Worm (Caenorhabditis elegans) whole organism, midembryonic: ENCODE data around the gene cah-5.

ENCODE experiments used
- T22C8.4 ChIP-seq: fragments of 200-800 bp; sonication (Bioruptor generic); IDR thresholded peaks from 2 replicates; pipeline ENCODE4 v1.3.6; 2022; ENCODE audit warnings: missing genetic modification characterization, missing compliant biosample characterization
- cog-1 ChIP-seq: sonication (generic microtip); optimal IDR thresholded peaks from 2 replicates; lab custom pipeline; 2016; ENCODE audit warnings: missing genetic modification characterization, missing compliant biosample characterization
- flt-1 ChIP-seq: fragments of 200-800 bp; sonication (Bioruptor generic); IDR thresholded peaks from 2 replicates; pipeline ENCODE4 v1.3.6; 2022; ENCODE audit warnings: missing genetic modification characterization, missing compliant biosample characterization
- klf-2 ChIP-seq: fragments of 200-800 bp; sonication (Bioruptor generic); conservative IDR thresholded peaks from 2 replicates; pipeline ENCODE4 v1.3.6; 2022; ENCODE audit warnings: missing genetic modification reagents, missing genetic modification characterization, missing compliant biosample characterization
- med-1 ChIP-seq: sonication (generic microtip); optimal IDR thresholded peaks from 2 replicates; lab custom pipeline; 2017; ENCODE audit warnings: missing genetic modification characterization, mild to moderate bottlenecking, missing compliant biosample characterization, antibody characterized with exemption, missing genetic modification reagents; ENCODE audit not compliant: insufficient read depth
- ref-1 ChIP-seq: fragments of 200-800 bp; sonication (Bioruptor generic); conservative IDR thresholded peaks from 2 replicates; pipeline ENCODE4 v1.3.6; 2022; ENCODE audit warnings: missing genetic modification reagents, missing genetic modification characterization, missing compliant biosample characterization
- tab-1 ChIP-seq: fragments of 200-800 bp; sonication (Bioruptor generic); IDR thresholded peaks from 2 replicates; pipeline ENCODE4 v1.3.6; 2022; ENCODE audit warnings: missing genetic modification characterization, missing compliant biosample characterization
- ztf-23 ChIP-seq: fragments of 200-800 bp; sonication (Bioruptor generic); IDR thresholded peaks from 2 replicates; pipeline ENCODE4 v1.3.6; 2022; ENCODE audit warnings: missing genetic modification reagents, missing genetic modification characterization, missing compliant biosample characterization
- ztf-29 ChIP-seq: fragments of 200-800 bp; sonication (Bioruptor generic); IDR thresholded peaks from 2 replicates; pipeline ENCODE4 v1.3.6; 2022; ENCODE audit warnings: missing genetic modification reagents, missing genetic modification characterization, missing compliant biosample characterization

Gene cah-5

DNA sequence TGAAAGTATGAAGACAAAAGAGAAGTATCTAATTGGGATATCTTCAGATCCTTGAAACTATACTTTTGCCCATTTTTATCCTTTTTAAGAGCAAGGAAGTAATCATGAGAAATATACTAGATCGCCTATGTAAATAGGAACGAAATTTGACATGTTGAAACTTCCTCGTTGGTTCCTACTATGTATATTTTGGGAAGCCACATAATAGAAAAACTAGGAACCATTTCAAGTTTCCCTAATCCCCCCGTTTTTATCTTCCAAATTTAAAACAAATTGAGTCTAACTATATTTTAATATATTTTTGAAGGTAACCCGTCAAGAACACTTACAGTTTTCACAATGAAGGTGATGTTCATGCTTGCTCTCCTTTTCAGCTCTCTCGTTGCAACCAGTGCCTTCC is 9.0 kb downstream of the cah-5 start, which contains the start of gene flp-26:
flp-26 (plus strand) TSS at position 301 of the 400 bp plus-strand sequence.
- TF ChIP-seq tab-1 (no peak), ztf-23 (GFP tag; lab: Robert Waterston, UW) (no peak), ztf-29 (GFP tag; lab: Robert Waterston, UW) (no peak), klf-2 (GFP tag; lab: Robert Waterston, UW) (no peak), T22C8.4 (no peak), cog-1 (tag; lab: Kevin White, UChicago) (no peak), ref-1 (GFP tag; lab: Robert Waterston, UW) (no peak), flt-1 (GFP tag; lab: Robert Waterston, UW) (no peak), med-1 (GFP tag; lab: Kevin White, UChicago) (no peak)

DNA sequence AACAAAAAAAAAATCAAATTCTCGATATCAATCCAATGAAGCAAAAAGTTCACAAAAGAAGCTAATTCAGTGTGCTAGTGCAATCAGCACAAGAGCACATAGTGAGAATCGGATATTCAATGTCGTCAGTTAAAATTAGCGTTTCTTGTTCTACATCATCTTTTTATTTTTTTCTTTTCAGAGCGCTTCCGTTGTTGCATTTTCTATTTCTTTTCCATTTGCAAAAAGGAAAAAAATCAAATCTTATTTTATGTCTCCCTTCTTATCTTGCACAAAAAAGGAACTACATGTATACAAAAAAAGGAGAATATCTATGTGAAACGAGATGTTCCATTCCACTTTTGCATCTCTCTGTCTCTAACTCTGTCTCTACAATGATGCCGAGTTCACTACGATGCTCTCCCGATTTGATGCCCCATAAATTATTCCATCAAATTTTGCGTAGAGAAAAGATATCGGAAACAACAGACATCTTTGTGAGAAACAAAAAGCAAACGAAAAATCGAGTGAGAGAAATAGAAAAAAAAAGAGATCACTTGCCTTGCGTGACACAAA is 14.0 kb downstream of the cah-5 start:
- TF ChIP-seq cog-1 (tag; lab: Kevin White, UChicago) (no peak), ref-1 (GFP tag; lab: Robert Waterston, UW) (no peak), klf-2 (GFP tag; lab: Robert Waterston, UW) (no peak), T22C8.4 (no peak), ztf-23 (GFP tag; lab: Robert Waterston, UW) (no peak), tab-1 (no peak), flt-1 (GFP tag; lab: Robert Waterston, UW) (no peak), med-1 (GFP tag; lab: Kevin White, UChicago) (no peak), ztf-29 (GFP tag; lab: Robert Waterston, UW) (no peak)

DNA sequence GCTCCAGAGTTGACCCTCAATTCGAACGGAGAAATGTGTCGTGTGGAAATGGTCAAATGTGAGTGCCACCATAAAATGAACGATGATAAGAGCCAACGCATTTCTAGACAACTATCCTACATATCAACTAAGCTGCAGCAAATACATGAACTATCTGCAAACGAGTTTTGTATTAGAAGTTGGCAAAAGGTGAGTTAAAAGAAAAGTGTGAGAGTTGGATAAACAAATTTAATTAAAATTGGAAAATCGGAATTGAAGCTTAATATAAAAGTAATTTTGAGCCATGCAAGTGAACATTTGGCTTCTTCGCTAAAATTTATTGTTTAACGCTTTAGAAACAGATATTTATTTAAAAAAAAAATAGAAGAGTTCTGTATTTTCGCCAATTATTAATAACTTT is 16.1 kb downstream of the cah-5 start, which contains the start of gene cest-19:
cest-19 (minus strand) TSS at position 101 of the 400 bp plus-strand sequence.
- TF ChIP-seq ztf-29 (GFP tag; lab: Robert Waterston, UW) = no peak
- TF ChIP-seq klf-2 (GFP tag; lab: Robert Waterston, UW) = no peak
- no peak for TF ChIP-seq ztf-23 (GFP tag; lab: Robert Waterston, UW)
- no peak for TF ChIP-seq tab-1
- no peak for TF ChIP-seq flt-1 (GFP tag; lab: Robert Waterston, UW)
- TF ChIP-seq med-1 (GFP tag; lab: Kevin White, UChicago) = no peak
- TF ChIP-seq cog-1 (tag; lab: Kevin White, UChicago) = no peak
- TF ChIP-seq T22C8.4 = no peak
- TF ChIP-seq ref-1 (GFP tag; lab: Robert Waterston, UW) = no peak

DNA sequence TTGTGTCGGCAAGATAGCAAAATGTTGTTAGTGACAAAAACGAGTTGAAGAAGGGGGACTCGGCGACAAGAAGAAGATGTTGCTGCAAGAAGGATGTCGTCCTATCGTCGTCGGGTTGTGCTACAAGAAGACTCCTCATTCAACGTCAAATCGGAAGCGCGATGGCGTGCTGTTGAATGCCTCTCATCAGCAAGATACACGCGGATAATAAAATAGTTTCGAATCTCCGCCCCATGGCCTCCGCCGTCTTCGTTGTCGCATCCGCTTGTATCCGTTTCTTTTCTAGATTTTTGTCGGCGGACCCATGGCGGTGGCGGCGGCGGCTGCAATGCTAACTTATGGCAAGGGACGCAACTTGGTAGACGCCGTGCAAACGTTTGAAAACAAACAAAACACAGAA is 18.2 kb downstream of the cah-5 start:
- TF ChIP-seq ztf-23 (GFP tag; lab: Robert Waterston, UW) (no peak), klf-2 (GFP tag; lab: Robert Waterston, UW) (no peak), med-1 (GFP tag; lab: Kevin White, UChicago) (no peak), tab-1 (no peak), ztf-29 (GFP tag; lab: Robert Waterston, UW) (no peak), T22C8.4 (no peak), ref-1 (GFP tag; lab: Robert Waterston, UW) (no peak), cog-1 (tag; lab: Kevin White, UChicago) (no peak), flt-1 (GFP tag; lab: Robert Waterston, UW) (no peak)

DNA sequence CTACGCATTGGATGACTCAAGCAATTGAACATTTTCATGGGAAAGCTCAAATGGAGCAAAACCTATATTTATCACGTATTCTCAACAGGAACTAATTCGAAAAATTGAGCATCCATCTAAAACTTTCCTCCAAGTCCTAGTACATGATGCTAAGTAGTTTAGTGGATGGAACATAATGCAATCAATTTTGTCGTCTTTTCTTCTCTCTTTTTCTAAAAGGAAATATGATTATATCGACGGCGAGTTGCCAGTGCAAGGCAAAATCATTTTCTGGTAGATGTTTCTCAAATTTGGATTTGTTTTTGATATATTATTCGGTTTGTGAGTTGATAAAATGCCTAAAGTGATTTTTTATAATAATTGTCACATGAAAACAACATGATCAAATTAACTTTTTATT is 20.9 kb downstream of the cah-5 start:
- TF ChIP-seq T22C8.4 (no peak), ztf-23 (GFP tag; lab: Robert Waterston, UW) (no peak), ztf-29 (GFP tag; lab: Robert Waterston, UW) (no peak), ref-1 (GFP tag; lab: Robert Waterston, UW) (no peak), cog-1 (tag; lab: Kevin White, UChicago) (no peak), klf-2 (GFP tag; lab: Robert Waterston, UW) (no peak), flt-1 (GFP tag; lab: Robert Waterston, UW) (no peak), med-1 (GFP tag; lab: Kevin White, UChicago) (no peak), tab-1 (no peak)

DNA sequence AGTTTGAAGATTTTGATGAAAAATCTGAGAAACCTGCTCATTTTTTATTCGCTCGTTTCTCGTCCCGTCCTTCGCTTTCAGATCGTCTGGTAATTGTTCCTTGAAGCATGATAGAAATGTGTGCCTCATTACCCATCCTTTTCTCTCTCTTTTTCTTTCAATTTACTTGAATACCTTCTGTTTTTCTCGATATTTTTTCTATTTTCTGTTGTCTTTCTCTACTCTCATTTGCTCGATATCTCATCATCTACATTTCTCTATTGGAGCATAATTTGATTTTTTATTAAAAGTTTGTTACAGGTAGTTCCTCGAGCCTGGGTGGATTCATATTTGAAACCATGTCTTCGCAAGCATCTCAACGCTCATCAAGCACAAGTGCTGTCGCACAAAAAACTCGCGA is 30.5 kb downstream of the cah-5 start, which contains the start of gene ubc-17:
ubc-17 (plus strand) TSS at position 301 of the 400 bp plus-strand sequence.
- TF ChIP-seq cog-1 (tag; lab: Kevin White, UChicago) (no peak), ref-1 (GFP tag; lab: Robert Waterston, UW) (no peak), T22C8.4 (no peak), klf-2 (GFP tag; lab: Robert Waterston, UW) (no peak), ztf-29 (GFP tag; lab: Robert Waterston, UW) (no peak), flt-1 (GFP tag; lab: Robert Waterston, UW) (no peak), ztf-23 (GFP tag; lab: Robert Waterston, UW) (no peak)

DNA sequence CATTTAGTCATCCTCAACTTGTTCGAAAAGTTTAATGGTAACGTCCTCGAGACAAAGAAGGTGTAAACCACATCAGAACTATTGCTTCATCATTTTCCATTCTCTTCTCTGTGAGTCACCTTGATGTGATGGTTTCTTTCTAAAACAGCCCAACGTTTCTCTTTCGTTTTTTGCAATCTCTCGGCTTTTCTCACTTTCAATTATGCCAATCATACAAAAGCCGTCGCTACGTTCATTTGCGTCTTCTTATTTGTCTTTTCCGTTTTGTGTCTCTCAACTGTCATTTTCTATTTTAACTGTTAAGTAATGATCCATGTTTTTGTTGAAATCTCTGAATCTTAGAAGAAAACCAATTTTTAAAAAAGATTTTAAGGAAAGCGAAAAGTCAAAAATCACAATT is 37.5 kb downstream of the cah-5 start, which contains the start of gene B0403.5:
B0403.5 (plus strand) TSS at position 368 of the 400 bp plus-strand sequence.
- no peak for TF ChIP-seq cog-1 (tag; lab: Kevin White, UChicago)
- TF ChIP-seq T22C8.4 = no peak
- TF ChIP-seq tab-1 = no peak
- TF ChIP-seq ztf-29 (GFP tag; lab: Robert Waterston, UW) = no peak
- no peak for TF ChIP-seq ref-1 (GFP tag; lab: Robert Waterston, UW)
- TF ChIP-seq ztf-23 (GFP tag; lab: Robert Waterston, UW) = no peak

DNA sequence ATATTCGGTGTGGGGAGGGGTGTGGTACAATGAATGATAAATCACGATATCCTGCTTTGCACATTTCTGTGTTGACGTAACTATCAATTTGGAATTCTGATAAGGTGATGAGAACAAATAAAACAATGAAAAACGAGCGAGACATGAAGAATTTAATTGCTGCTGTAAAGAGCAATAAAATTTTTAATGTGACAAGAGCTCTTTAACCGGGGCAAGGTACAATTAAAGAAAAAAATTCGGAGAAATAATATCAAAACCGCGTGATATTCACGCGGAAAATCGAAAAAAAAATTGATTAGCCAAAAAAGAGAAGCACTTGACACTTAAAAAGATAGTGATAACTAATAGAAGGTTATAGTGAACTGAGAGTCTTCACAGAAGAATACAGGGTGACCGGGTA is 41.4 kb downstream of the cah-5 start:
- TF ChIP-seq ztf-29 (GFP tag; lab: Robert Waterston, UW) (no peak), ztf-23 (GFP tag; lab: Robert Waterston, UW) (no peak), T22C8.4 (no peak), flt-1 (GFP tag; lab: Robert Waterston, UW) (no peak), klf-2 (GFP tag; lab: Robert Waterston, UW) (no peak), med-1 (GFP tag; lab: Kevin White, UChicago) (no peak), tab-1 (no peak), ref-1 (GFP tag; lab: Robert Waterston, UW) (no peak), cog-1 (tag; lab: Kevin White, UChicago) (no peak)

DNA sequence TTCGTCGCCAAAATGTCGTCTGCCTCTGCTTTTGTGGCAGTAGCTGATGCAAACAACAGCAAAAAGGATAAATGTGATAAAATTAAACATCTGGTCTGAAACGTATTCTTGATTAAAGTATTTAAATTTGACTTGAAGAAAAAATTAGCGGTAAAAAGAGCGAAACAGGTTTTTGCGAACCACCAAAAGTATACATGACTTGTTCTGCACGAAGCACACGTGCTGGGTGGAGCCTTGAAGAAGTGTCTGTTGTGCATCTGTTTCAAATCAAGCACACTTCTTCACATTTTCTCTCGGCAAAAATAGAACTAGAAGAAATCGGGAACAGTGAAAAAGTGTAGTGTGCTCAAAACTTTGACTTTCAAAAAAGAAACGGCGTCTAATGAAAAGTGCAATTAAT is 43.4 kb downstream of the cah-5 start, which contains the start of gene B0403.3:
B0403.3 (minus strand) TSS at position 101 of the 400 bp plus-strand sequence.
- TF ChIP-seq tab-1 (no peak), ref-1 (GFP tag; lab: Robert Waterston, UW) (no peak), med-1 (GFP tag; lab: Kevin White, UChicago) (no peak), ztf-23 (GFP tag; lab: Robert Waterston, UW) (no peak), T22C8.4 (no peak), flt-1 (GFP tag; lab: Robert Waterston, UW) (no peak), klf-2 (GFP tag; lab: Robert Waterston, UW) (no peak), cog-1 (tag; lab: Kevin White, UChicago) (no peak), ztf-29 (GFP tag; lab: Robert Waterston, UW) (no peak)
